Worm (Caenorhabditis elegans) whole organism, L3 larva: ENCODE data around the gene ZK622.5.

Experiments used
- ama-1 ChIP-seq: fragments of 150-350 bp; optimal IDR thresholded peaks from 2 replicates; lab custom pipeline; 2018
- ceh-16 ChIP-seq: sonication (generic microtip); optimal IDR thresholded peaks from 2 replicates; lab custom pipeline; 2017; ENCODE audit warnings: missing biosample characterization, missing genetic modification characterization
- ceh-82 ChIP-seq: fragments of 150-350 bp; optimal IDR thresholded peaks from 2 replicates; lab custom pipeline; 2014; ENCODE audit warnings: missing biosample characterization, missing genetic modification characterization
- daf-12 ChIP-seq: fragments of 150-350 bp; optimal IDR thresholded peaks from 2 replicates; lab custom pipeline; 2014; ENCODE audit warnings: missing biosample characterization, missing genetic modification reagents, missing genetic modification characterization
- lin-39 ChIP-seq: fragments of 150-350 bp; optimal IDR thresholded peaks from 2 replicates; lab custom pipeline; 2018; ENCODE audit warnings: missing biosample characterization, missing genetic modification reagents, missing genetic modification characterization
- nhr-11 ChIP-seq: fragments of 150-350 bp; optimal IDR thresholded peaks from 2 replicates; lab custom pipeline; 2014; ENCODE audit warnings: missing biosample characterization, missing genetic modification characterization
- nhr-12 ChIP-seq: fragments of 150-350 bp; optimal IDR thresholded peaks from 2 replicates; lab custom pipeline; 2014; ENCODE audit warnings: missing biosample characterization, missing genetic modification characterization
- nhr-237 ChIP-seq: fragments of 150-350 bp; optimal IDR thresholded peaks from 2 replicates; lab custom pipeline; 2014; ENCODE audit warnings: missing biosample characterization, missing genetic modification characterization
- nhr-25 ChIP-seq: sonication (generic microtip); optimal IDR thresholded peaks from 2 replicates; lab custom pipeline; 2017; ENCODE audit warnings: missing biosample characterization, missing genetic modification characterization
- pha-4 ChIP-seq: fragments of 150-350 bp; optimal IDR thresholded peaks from 2 replicates; lab custom pipeline; 2014; ENCODE audit warnings: missing biosample characterization, missing genetic modification reagents, missing genetic modification characterization
- tbx-2 ChIP-seq: sonication (generic microtip); optimal IDR thresholded peaks from 2 replicates; lab custom pipeline; 2016; ENCODE audit warnings: mild to moderate bottlenecking, missing genetic modification characterization, missing compliant biosample characterization

ce11 chrII:5337495-5337840, 48.2 kb downstream of the ZK622.5 start:
- no peak for TF ChIP-seq nhr-12
- TF ChIP-seq ceh-82 (tag; lab: Kevin White, UChicago), result no peak
- no peak for TF ChIP-seq nhr-237 (tag; lab: Kevin White, UChicago)
- TF ChIP-seq ama-1, result no peak
- TF ChIP-seq pha-4 (tag; lab: Kevin White, UChicago), result peak; percentile 38
- no peak for TF ChIP-seq daf-12
- TF ChIP-seq lin-39 (tag; lab: Kevin White, UChicago), result no peak
- TF ChIP-seq nhr-11 (tag; lab: Kevin White, UChicago), result no peak
- TF ChIP-seq ceh-16 (tag; lab: Kevin White, UChicago), result no peak
- TF ChIP-seq nhr-25, result no peak
- TF ChIP-seq tbx-2 (tag; lab: Kevin White, UChicago), result no peak
